Fruit fly (Drosophila melanogaster): ENCODE measurements around the gene jvl.

jvl gene

dm6 chr3R:14740658-14741191, 657 bp upstream of the jvl start (continued):
- TF ChIP-seq phol (tag; optimal IDR thresholded peaks at IDR 0.05) (peak; percentile 12), CG12104 (GFP tag; optimal IDR thresholded peaks at IDR 0.05) (no peak), CG11085 (GFP tag; IDR thresholded peaks at IDR 0.05) (peak; percentile 52; the same call in 1 of the 2 replicates), fd102C (GFP tag; optimal IDR thresholded peaks at IDR 0.05) (no peak), CG34422 (GFP tag; IDR thresholded peaks at IDR 0.05) (peak; percentile 66; the same call in 1 of the 3 replicates), CG6254 (GFP tag; optimal IDR thresholded peaks at IDR 0.05) (no peak), gcm2 (GFP tag; optimal IDR thresholded peaks at IDR 0.05) (peak; percentile 69), Med (GFP tag) (peak; percentile 97), CG10209 (GFP tag; optimal IDR thresholded peaks at IDR 0.05) (peak; percentile 70), Pdp1 (GFP tag; optimal IDR thresholded peaks at IDR 0.05) (peak; percentile 50 to 65), CG34224 (GFP tag; IDR thresholded peaks at IDR 0.05; ENCODE audit: partially characterized antibody) (no peak), Chrac-16 (GFP tag; optimal IDR thresholded peaks at IDR 0.05) (no peak), Hand (GFP tag; optimal IDR thresholded peaks at IDR 0.05) (peak; percentile 7), CG11504 (tag; optimal IDR thresholded peaks at IDR 0.05) (peak; percentile 25), CG5953 (GFP tag; IDR thresholded peaks at IDR 0.05) (no peak), Optix (GFP tag; IDR thresholded peaks at IDR 0.05) (peak; percentile 52; the same call in 2 of the 3 replicates), CG10543 (GFP tag; optimal IDR thresholded peaks at IDR 0.05) (peak; percentile 92), lab (GFP tag; optimal IDR thresholded peaks at IDR 0.05) (peak; percentile 72), C15 (GFP tag; IDR thresholded peaks at IDR 0.05) (no peak), Lhr (GFP tag; optimal IDR thresholded peaks at IDR 0.05) (peak; percentile 60), CG12299 (tag; optimal IDR thresholded peaks at IDR 0.05) (no peak), Atf6 (GFP tag; IDR thresholded peaks at IDR 0.05) (peak; percentile 24; the same call in 1 of the 2 replicates), CG6654 (GFP tag; optimal IDR thresholded peaks at IDR 0.05) (peak; percentile 21), p53 (GFP tag; optimal IDR thresholded peaks at IDR 0.05) (peak; percentile 72), Blimp-1 (GFP tag; optimal IDR thresholded peaks at IDR 0.05) (no peak), seq (GFP tag; IDR thresholded peaks at IDR 0.05) (peak; percentile 61; the same call in 1 of the 2 replicates), CG9437 (GFP tag; optimal IDR thresholded peaks at IDR 0.05) (peak; percentile 8), gfzf (GFP tag; optimal IDR thresholded peaks at IDR 0.05) (no peak), btn (GFP tag; optimal IDR thresholded peaks at IDR 0.05) (peak; percentile 6), CG8924 (tag; optimal IDR thresholded peaks at IDR 0.05) (peak; percentile 46), mld (GFP tag; IDR thresholded peaks at IDR 0.05; ENCODE audit: partially characterized antibody) (no peak), so (GFP tag; IDR thresholded peaks at IDR 0.05) (peak; percentile 38; the same call in 1 of the 3 replicates), CG18011 (GFP tag; optimal IDR thresholded peaks at IDR 0.05) (no peak), pita (GFP tag; optimal IDR thresholded peaks at IDR 0.05) (no peak), row (GFP tag; IDR thresholded peaks at IDR 0.05) (peak; percentile 55), Bdp1 (GFP tag; optimal IDR thresholded peaks at IDR 0.05) (peak; percentile 76), tna (GFP tag; IDR thresholded peaks at IDR 0.05; ENCODE audit: partially characterized antibody) (peak; percentile 50), wor (GFP tag; IDR thresholded peaks at IDR 0.05) (no peak), CG13287 (GFP tag; IDR thresholded peaks at IDR 0.05; ENCODE audit: partially characterized antibody) (no peak), toy (GFP tag; IDR thresholded peaks at IDR 0.05) (peak; percentile 15; the same call in 1 of the 2 replicates), Awh (GFP tag; IDR thresholded peaks at IDR 0.05) (no peak), CG9817 (tag; optimal IDR thresholded peaks at IDR 0.05) (peak; percentile 59), CG12155 (GFP tag; optimal IDR thresholded peaks at IDR 0.05) (peak; percentile 74), CG17385 (GFP tag; optimal IDR thresholded peaks at IDR 0.05) (peak; percentile 10), CG15269 (tag; optimal IDR thresholded peaks at IDR 0.05) (peak; percentile 31), pros (GFP tag; optimal IDR thresholded peaks at IDR 0.05) (peak; percentile 43), CG4424 (GFP tag; optimal IDR thresholded peaks at IDR 0.05) (peak; percentile 44), wek (GFP tag; optimal IDR thresholded peaks at IDR 0.05) (peak; percentile 60), fd64A (GFP tag; optimal IDR thresholded peaks at IDR 0.05) (peak; percentile 36)

Measured in whole organism, embryonic.